Worm (Caenorhabditis elegans) whole organism, L3 larva: Measurements from ENCODE around the gene E04D5.5.

Source experiments
- R02D3.7 ChIP-seq: fragments of 150-350 bp; optimal IDR thresholded peaks from 2 replicates; lab custom pipeline; 2014; ENCODE audit warnings: missing biosample characterization, missing genetic modification characterization
- ZK546.5 ChIP-seq: sonication (generic microtip); optimal IDR thresholded peaks from 2 replicates; lab custom pipeline; 2017; ENCODE audit warnings: missing biosample characterization, missing genetic modification characterization
- aly-2 ChIP-seq: fragments of 150-350 bp; optimal IDR thresholded peaks from 2 replicates; lab custom pipeline; 2014; ENCODE audit warnings: missing biosample characterization, missing genetic modification characterization
- ama-1 ChIP-seq: fragments of 150-350 bp; optimal IDR thresholded peaks from 2 replicates; lab custom pipeline; 2018
- ceh-16 ChIP-seq: sonication (generic microtip); optimal IDR thresholded peaks from 2 replicates; lab custom pipeline; 2017; ENCODE audit warnings: missing biosample characterization, missing genetic modification characterization
- ceh-28 ChIP-seq: fragments of 150-350 bp; optimal IDR thresholded peaks from 2 replicates; lab custom pipeline; 2014; ENCODE audit warnings: missing biosample characterization, missing genetic modification reagents, missing genetic modification characterization
- ceh-82 ChIP-seq: fragments of 150-350 bp; optimal IDR thresholded peaks from 2 replicates; lab custom pipeline; 2014; ENCODE audit warnings: missing biosample characterization, missing genetic modification characterization
- ceh-9 ChIP-seq: sonication (generic microtip); optimal IDR thresholded peaks from 2 replicates; lab custom pipeline; 2018; ENCODE audit warnings: missing biosample characterization, missing genetic modification characterization
- daf-12 ChIP-seq: fragments of 150-350 bp; optimal IDR thresholded peaks from 2 replicates; lab custom pipeline; 2014; ENCODE audit warnings: missing biosample characterization, missing genetic modification reagents, missing genetic modification characterization
- egl-27 ChIP-seq: sonication (generic microtip); optimal IDR thresholded peaks from 4 replicates; lab custom pipeline; 2017; ENCODE audit warnings: missing biosample characterization, missing genetic modification reagents, missing genetic modification characterization
- egl-5 ChIP-seq: fragments of 150-350 bp; optimal IDR thresholded peaks from 2 replicates; lab custom pipeline; 2017; ENCODE audit warnings: missing biosample characterization, missing genetic modification reagents, missing genetic modification characterization, inconsistent platforms
- elt-1 ChIP-seq: fragments of 150-350 bp; optimal IDR thresholded peaks from 2 replicates; lab custom pipeline; 2014; ENCODE audit warnings: missing biosample characterization, missing genetic modification characterization
- elt-2 ChIP-seq: sonication (generic microtip); optimal IDR thresholded peaks from 2 replicates; lab custom pipeline; 2016; ENCODE audit warnings: missing genetic modification reagents, mild to moderate bottlenecking, missing genetic modification characterization, missing compliant biosample characterization
- elt-3 ChIP-seq, 3 experiments: fragments of 150-350 bp in 1 of 3; sonication (generic microtip) in 2 of 3; optimal IDR thresholded peaks; 2 replicates in 2 of 3; 4 replicates in 1 of 3; lab custom pipeline; 2014 to 2017; ENCODE audit warnings: missing biosample characterization in 3 of 3, missing genetic modification characterization in 3 of 3
- eor-1 ChIP-seq, 2 experiments: fragments of 150-350 bp; optimal IDR thresholded peaks; 2 replicates each; lab custom pipeline; 2014 to 2018; ENCODE audit warnings: missing biosample characterization in 2 of 2, missing genetic modification characterization in 2 of 2
- fkh-10 ChIP-seq: sonication (generic microtip); optimal IDR thresholded peaks from 2 replicates; lab custom pipeline; 2017; ENCODE audit warnings: missing biosample characterization, missing genetic modification reagents, missing genetic modification characterization
- fkh-2 ChIP-seq: fragments of 150-350 bp; optimal IDR thresholded peaks from 2 replicates; lab custom pipeline; 2014; ENCODE audit warnings: missing biosample characterization, missing genetic modification reagents, missing genetic modification characterization
- fos-1 ChIP-seq: fragments of 150-350 bp; optimal IDR thresholded peaks from 2 replicates; lab custom pipeline; 2014; ENCODE audit warnings: missing biosample characterization, missing genetic modification characterization
- jun-1 ChIP-seq: fragments of 150-350 bp; optimal IDR thresholded peaks from 2 replicates; lab custom pipeline; 2014; ENCODE audit warnings: missing biosample characterization, missing genetic modification reagents, missing genetic modification characterization
- lin-15B ChIP-seq: fragments of 150-350 bp; optimal IDR thresholded peaks from 2 replicates; lab custom pipeline; 2014; ENCODE audit warnings: missing biosample characterization, missing genetic modification characterization
- lin-39 ChIP-seq: fragments of 150-350 bp; optimal IDR thresholded peaks from 2 replicates; lab custom pipeline; 2018; ENCODE audit warnings: missing biosample characterization, missing genetic modification reagents, missing genetic modification characterization
- lsy-12 ChIP-seq: sonication (generic microtip); optimal IDR thresholded peaks from 2 replicates; lab custom pipeline; 2016; ENCODE audit warnings: mild to moderate bottlenecking, missing genetic modification characterization, missing compliant biosample characterization
- mdl-1 ChIP-seq: fragments of 150-350 bp; optimal IDR thresholded peaks from 2 replicates; lab custom pipeline; 2014; ENCODE audit warnings: missing biosample characterization, missing genetic modification characterization
- mml-1 ChIP-seq: fragments of 150-350 bp; sonication (generic microtip); optimal IDR thresholded peaks from 3 replicates; lab custom pipeline; 2014; ENCODE audit warnings: missing biosample characterization, missing genetic modification characterization
- nfya-1 ChIP-seq: sonication (generic microtip); optimal IDR thresholded peaks from 2 replicates; lab custom pipeline; 2017; ENCODE audit warnings: missing genetic modification characterization, mild to moderate bottlenecking, missing compliant biosample characterization, antibody characterized with exemption, moderate library complexity; ENCODE audit not compliant: insufficient read depth
- nhr-11 ChIP-seq: fragments of 150-350 bp; optimal IDR thresholded peaks from 2 replicates; lab custom pipeline; 2014; ENCODE audit warnings: missing biosample characterization, missing genetic modification characterization
- nhr-12 ChIP-seq: fragments of 150-350 bp; optimal IDR thresholded peaks from 2 replicates; lab custom pipeline; 2014; ENCODE audit warnings: missing biosample characterization, missing genetic modification characterization
- nhr-23 ChIP-seq: fragments of 150-350 bp; optimal IDR thresholded peaks from 2 replicates; lab custom pipeline; 2014; ENCODE audit warnings: missing biosample characterization, missing genetic modification reagents, missing genetic modification characterization
- nhr-237 ChIP-seq: fragments of 150-350 bp; optimal IDR thresholded peaks from 2 replicates; lab custom pipeline; 2014; ENCODE audit warnings: missing biosample characterization, missing genetic modification characterization
- nhr-25 ChIP-seq: sonication (generic microtip); optimal IDR thresholded peaks from 2 replicates; lab custom pipeline; 2017; ENCODE audit warnings: missing biosample characterization, missing genetic modification characterization
- nhr-28 ChIP-seq: fragments of 150-350 bp; optimal IDR thresholded peaks from 2 replicates; lab custom pipeline; 2014; ENCODE audit warnings: missing biosample characterization, missing genetic modification characterization
- nhr-43 ChIP-seq: sonication (generic microtip); optimal IDR thresholded peaks from 2 replicates; lab custom pipeline; 2016; ENCODE audit warnings: mild to moderate bottlenecking, missing genetic modification characterization, missing compliant biosample characterization; ENCODE audit not compliant: poor library complexity, severe bottlenecking
- nhr-67 ChIP-seq: fragments of 150-350 bp; optimal IDR thresholded peaks from 2 replicates; lab custom pipeline; 2014; ENCODE audit warnings: missing biosample characterization, missing genetic modification characterization
- nhr-76 ChIP-seq: fragments of 150-350 bp; sonication (generic microtip); optimal IDR thresholded peaks from 5 replicates; lab custom pipeline; 2014; ENCODE audit warnings: missing biosample characterization, missing genetic modification characterization
- nhr-77 ChIP-seq: fragments of 150-350 bp; optimal IDR thresholded peaks from 2 replicates; lab custom pipeline; 2014; ENCODE audit warnings: missing biosample characterization, missing genetic modification characterization
- pha-4 ChIP-seq: fragments of 150-350 bp; optimal IDR thresholded peaks from 2 replicates; lab custom pipeline; 2014; ENCODE audit warnings: missing biosample characterization, missing genetic modification reagents, missing genetic modification characterization
- pqm-1 ChIP-seq: fragments of 150-350 bp; optimal IDR thresholded peaks from 2 replicates; lab custom pipeline; 2017; ENCODE audit warnings: missing biosample characterization, missing genetic modification characterization, inconsistent platforms
- sea-2 ChIP-seq: fragments of 150-350 bp; sonication (generic microtip); optimal IDR thresholded peaks from 4 replicates; lab custom pipeline; 2014; ENCODE audit warnings: missing biosample characterization, missing genetic modification reagents, missing genetic modification characterization
- skn-1 ChIP-seq: fragments of 150-350 bp; optimal IDR thresholded peaks from 2 replicates; lab custom pipeline; 2014; ENCODE audit warnings: missing biosample characterization, missing genetic modification characterization
- snpc-4 ChIP-seq: fragments of 150-350 bp; optimal IDR thresholded peaks from 2 replicates; lab custom pipeline; 2014; ENCODE audit warnings: missing biosample characterization, missing genetic modification characterization
- tbx-2 ChIP-seq: sonication (generic microtip); optimal IDR thresholded peaks from 2 replicates; lab custom pipeline; 2016; ENCODE audit warnings: mild to moderate bottlenecking, missing genetic modification characterization, missing compliant biosample characterization
- unc-39 ChIP-seq: sonication (generic microtip); optimal IDR thresholded peaks from 4 replicates; lab custom pipeline; 2017; ENCODE audit warnings: missing biosample characterization, missing genetic modification characterization
- unc-62 ChIP-seq: fragments of 150-350 bp; sonication (generic microtip); optimal IDR thresholded peaks from 4 replicates; lab custom pipeline; 2014; ENCODE audit warnings: missing biosample characterization, missing genetic modification reagents, missing genetic modification characterization
- zag-1 ChIP-seq: fragments of 150-350 bp; optimal IDR thresholded peaks from 2 replicates; lab custom pipeline; 2014; ENCODE audit warnings: missing biosample characterization, missing genetic modification characterization
- ztf-11 ChIP-seq: fragments of 150-350 bp; optimal IDR thresholded peaks from 2 replicates; lab custom pipeline; 2014; ENCODE audit warnings: missing biosample characterization, missing genetic modification characterization
- ztf-4 ChIP-seq: fragments of 150-350 bp; optimal IDR thresholded peaks from 2 replicates; lab custom pipeline; 2014; ENCODE audit warnings: missing biosample characterization, missing genetic modification characterization

Gene E04D5.5

DNA sequence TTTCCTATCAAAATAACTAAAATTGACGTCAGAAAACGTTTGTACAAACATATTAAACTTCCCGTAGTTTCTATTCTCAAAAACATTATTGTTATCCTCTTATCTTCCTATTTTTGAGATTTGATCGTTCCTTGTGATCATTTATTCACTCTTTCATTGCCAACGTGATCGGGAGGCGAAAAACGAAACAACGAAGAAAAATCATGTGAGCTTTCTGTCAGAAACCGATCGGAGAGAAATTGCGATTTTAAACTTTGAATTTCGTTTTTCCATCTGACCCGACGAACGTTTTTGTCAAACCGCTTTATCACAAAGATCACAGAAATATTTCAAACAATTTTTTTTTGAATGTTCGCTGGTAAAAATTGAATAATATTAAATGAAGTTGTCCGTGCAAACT lies 35.2 kb downstream of the E04D5.5 start:
- TF ChIP-seq unc-62 (GFP tag; lab: Kevin White, UChicago): no peak
- TF ChIP-seq snpc-4: peak; percentile 12
- TF ChIP-seq unc-39 (tag; lab: Kevin White, UChicago): no peak
- peak; percentile 43 for TF ChIP-seq jun-1 (tag; lab: Kevin White, UChicago)
- peak; percentile 48 for TF ChIP-seq elt-1 (tag; lab: Kevin White, UChicago)
- TF ChIP-seq elt-2 (tag; lab: Kevin White, UChicago): peak; percentile 68
- peak; percentile 26 for TF ChIP-seq nhr-23 (tag; lab: Kevin White, UChicago)
- peak; percentile 58 for TF ChIP-seq pqm-1 (tag; lab: Kevin White, UChicago)
- TF ChIP-seq nhr-43: peak; percentile 10
- peak; percentile 15 for TF ChIP-seq nfya-1 (tag; lab: Kevin White, UChicago)
- peak; percentile 8 for TF ChIP-seq pha-4 (tag; lab: Kevin White, UChicago)
- no peak for TF ChIP-seq egl-27

DNA sequence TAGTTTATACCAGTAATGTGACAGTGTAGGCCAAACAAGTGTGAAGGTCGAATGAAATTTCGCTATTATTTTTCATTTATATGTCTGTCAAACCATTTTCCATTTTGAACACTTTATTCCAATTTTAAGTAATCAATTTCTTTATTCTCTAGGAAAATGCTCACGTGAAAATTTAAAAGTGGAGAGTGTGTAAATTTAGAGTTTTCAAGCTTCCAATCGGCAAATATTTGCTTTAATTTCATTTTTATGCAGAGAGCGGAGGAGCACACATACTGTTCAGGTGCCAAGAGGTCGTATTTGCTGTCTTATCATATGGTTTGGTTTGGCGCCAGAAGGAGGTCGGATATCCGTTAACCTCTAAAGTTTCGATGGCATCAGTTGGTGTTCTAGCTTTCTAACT lies 35.7 kb downstream of the E04D5.5 start:
- no peak for TF ChIP-seq zag-1 (tag; lab: Kevin White, UChicago)
- TF ChIP-seq pha-4 (tag; lab: Kevin White, UChicago): peak; percentile 75

DNA sequence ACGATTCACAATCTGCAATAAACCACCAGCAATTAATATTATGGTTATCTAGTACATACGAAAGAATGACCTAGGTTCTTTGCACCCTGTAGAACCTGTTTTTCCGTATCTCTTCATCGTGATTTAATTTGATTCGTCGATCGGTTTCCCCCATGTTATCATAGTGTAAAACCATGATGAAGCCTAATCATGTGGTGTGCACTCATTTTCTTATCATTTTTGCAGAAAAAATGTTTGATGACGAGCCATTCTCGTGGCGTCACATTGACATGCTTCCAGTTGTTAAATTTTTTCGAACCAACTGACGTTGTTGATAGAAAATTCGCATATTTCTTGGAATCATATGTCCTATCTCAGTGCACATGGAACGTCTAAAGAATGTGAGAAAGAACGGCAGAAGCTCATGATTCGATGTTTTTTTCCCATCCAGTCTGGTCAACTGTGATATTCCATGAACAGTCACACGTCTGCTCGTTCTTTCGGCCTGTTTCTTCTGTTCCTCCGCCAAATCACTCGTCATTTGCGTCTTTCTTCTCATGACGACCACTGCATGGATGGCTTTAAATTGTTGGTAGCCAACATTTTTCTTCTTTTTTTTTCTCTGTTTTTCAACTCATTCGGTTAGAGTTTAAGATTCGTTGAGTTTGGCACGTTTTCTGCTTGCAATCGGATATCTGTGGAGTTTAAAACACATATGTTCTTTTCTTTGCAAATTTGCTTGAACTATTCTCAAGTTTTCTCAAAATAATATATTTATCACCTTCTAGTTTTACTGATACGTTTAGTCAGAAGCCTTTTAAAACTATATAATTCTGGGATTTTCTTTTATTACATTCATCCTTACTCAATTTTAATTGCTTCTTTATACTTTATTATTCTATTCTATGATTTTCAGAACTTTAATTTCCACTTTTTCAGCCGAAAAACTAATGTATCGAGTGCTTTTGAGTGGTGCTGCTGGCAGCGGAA lies 36.5 kb downstream of the E04D5.5 start, which contains the start of gene ZK673.2:
Gene ZK673.2, plus strand, starts transcription at position 919 of the 969 bp plus-strand sequence.
- TF ChIP-seq nhr-237 (tag; lab: Kevin White, UChicago): no peak
- peak; percentile 40 for TF ChIP-seq pha-4 (tag; lab: Kevin White, UChicago)
- no peak for TF ChIP-seq lin-39 (tag; lab: Kevin White, UChicago)
- TF ChIP-seq ceh-28 (tag; lab: Kevin White, UChicago): no peak
- TF ChIP-seq elt-2 (tag; lab: Kevin White, UChicago): peak; percentile 95
- peak; percentile 54 for TF ChIP-seq nhr-23 (tag; lab: Kevin White, UChicago)
- TF ChIP-seq nhr-11 (tag; lab: Kevin White, UChicago): peak; percentile 10
- peak; percentile 28 for TF ChIP-seq nfya-1 (tag; lab: Kevin White, UChicago)
- no peak for TF ChIP-seq skn-1 (tag; lab: Kevin White, UChicago)
- no peak for TF ChIP-seq nhr-76 (tag; lab: Kevin White, UChicago)
- no peak for TF ChIP-seq nhr-12 (tag; lab: Kevin White, UChicago)
- TF ChIP-seq elt-1 (tag; lab: Kevin White, UChicago): peak; percentile 27
- TF ChIP-seq egl-5 (tag; lab: Kevin White, UChicago): no peak
- no peak for TF ChIP-seq fos-1
- TF ChIP-seq egl-27: no peak
- TF ChIP-seq unc-62 (GFP tag; lab: Kevin White, UChicago): no peak
- TF ChIP-seq lsy-12: peak; percentile 18
- TF ChIP-seq daf-12 (tag; lab: Kevin White, UChicago): no peak
- no peak for TF ChIP-seq mml-1 (tag; lab: Kevin White, UChicago)
- no peak for TF ChIP-seq aly-2 (tag; lab: Kevin White, UChicago)
- no peak for TF ChIP-seq zag-1 (tag; lab: Kevin White, UChicago)
- TF ChIP-seq nhr-43: peak; percentile 71
- no peak for TF ChIP-seq nhr-28 (tag; lab: Kevin White, UChicago)
- TF ChIP-seq ceh-16 (tag; lab: Kevin White, UChicago): no peak
- TF ChIP-seq snpc-4: no peak
- TF ChIP-seq nhr-25 (tag; lab: Kevin White, UChicago): peak; percentile 75
- no peak for TF ChIP-seq lin-15B
- no peak for TF ChIP-seq ztf-4
- no peak for TF ChIP-seq ceh-9 (tag; lab: Kevin White, UChicago)
- no peak for TF ChIP-seq nhr-77
- peak; percentile 29 for TF ChIP-seq jun-1 (tag; lab: Kevin White, UChicago)
- no peak for TF ChIP-seq fkh-10 (GFP tag; lab: Kevin White, UChicago)
- no peak for TF ChIP-seq fkh-2 (tag; lab: Kevin White, UChicago)
- TF ChIP-seq sea-2 (GFP tag; lab: Kevin White, UChicago): no peak
- TF ChIP-seq tbx-2 (tag; lab: Kevin White, UChicago): no peak
- TF ChIP-seq nhr-67 (tag; lab: Kevin White, UChicago): no peak
- no peak for TF ChIP-seq ceh-82 (tag; lab: Kevin White, UChicago)
- no peak for TF ChIP-seq ztf-11 (tag; lab: Kevin White, UChicago)
- peak; percentile 19 to 56 (median 50) for TF ChIP-seq elt-3 (tag; optimal IDR thresholded peaks at IDR 0.05; lab: Kevin White, UChicago)
- TF ChIP-seq ama-1 (lab: Kevin White, UChicago): peak; percentile 91
- TF ChIP-seq eor-1 (tag; optimal IDR thresholded peaks at IDR 0.05; lab: Kevin White, UChicago): no peak
- peak; percentile 39 for TF ChIP-seq mdl-1 (tag; lab: Kevin White, UChicago)
- peak; percentile 95 for TF ChIP-seq pqm-1 (tag; lab: Kevin White, UChicago)
- TF ChIP-seq unc-39 (tag; lab: Kevin White, UChicago): no peak
- TF ChIP-seq R02D3.7 (tag; lab: Kevin White, UChicago): no peak
- no peak for TF ChIP-seq ZK546.5 (tag; lab: Kevin White, UChicago)
